Fruit fly (Drosophila melanogaster) whole organism, wandering third instar larva: Measurements from ENCODE around the gene CG11655.

Experiments used
- Abd-B ChIP-seq: fragments of >200 bp; optimal IDR thresholded peaks from 2 replicates; lab custom pipeline; 2017; ENCODE audit warnings: missing biosample characterization, missing genetic modification characterization
- CG32264 ChIP-seq: fragments of 200-800 bp; sonication (Bioruptor generic); optimal IDR thresholded peaks from 2 replicates; lab custom pipeline; 2016; ENCODE audit warnings: missing biosample characterization, missing genetic modification characterization
- CG9705 ChIP-seq: fragments of 200-800 bp; sonication (Bioruptor generic); optimal IDR thresholded peaks from 2 replicates; lab custom pipeline; 2018; ENCODE audit warnings: missing biosample characterization, mild to moderate bottlenecking, missing genetic modification characterization
- CrebA ChIP-seq: fragments of 200-800 bp; sonication (Bioruptor generic); optimal IDR thresholded peaks from 2 replicates; lab custom pipeline; 2016; ENCODE audit warnings: missing biosample characterization, mild to moderate bottlenecking, missing genetic modification characterization, borderline replicate concordance
- Dif ChIP-seq: fragments of 200-275, 200-300 bp; sonication (Bioruptor generic); optimal IDR thresholded peaks from 2 replicates; lab custom pipeline; 2018; ENCODE audit warnings: missing biosample characterization, missing genetic modification characterization; ENCODE audit not compliant: partially characterized antibody
- GATAd ChIP-seq: sonication (Bioruptor generic); optimal IDR thresholded peaks from 2 replicates; lab custom pipeline; 2016; ENCODE audit warnings: missing biosample characterization, missing genetic modification characterization
- Hnf4 ChIP-seq: fragments of 200-800 bp; sonication (Bioruptor generic); optimal IDR thresholded peaks from 2 replicates; lab custom pipeline; 2016; ENCODE audit warnings: missing biosample characterization, mild to moderate bottlenecking, missing genetic modification characterization
- Hr83 ChIP-seq: fragments of 200-300 bp; sonication (Bioruptor generic); optimal IDR thresholded peaks from 2 replicates; lab custom pipeline; 2016; ENCODE audit warnings: missing biosample characterization, mild to moderate bottlenecking, missing genetic modification characterization, moderate library complexity; ENCODE audit not compliant: poor library complexity, severe bottlenecking
- Jra ChIP-seq: sonication (Bioruptor generic); optimal IDR thresholded peaks from 2 replicates; lab custom pipeline; 2016; ENCODE audit warnings: missing biosample characterization, missing genetic modification characterization
- Mio ChIP-seq: sonication (Bioruptor generic); optimal IDR thresholded peaks from 2 replicates; lab custom pipeline; 2016; ENCODE audit warnings: missing biosample characterization, missing genetic modification characterization
- Myc ChIP-seq: fragments of >200 bp; optimal IDR thresholded peaks from 2 replicates; lab custom pipeline; 2017
- OdsH ChIP-seq: fragments of 200-800 bp; sonication (Bioruptor generic); optimal IDR thresholded peaks from 2 replicates; lab custom pipeline; 2016; ENCODE audit warnings: missing biosample characterization, mild to moderate bottlenecking, missing genetic modification characterization
- Rel ChIP-seq, 2 experiments: fragments of 200-800 bp; sonication (Bioruptor generic) in 1 of 2; optimal IDR thresholded peaks; 2 replicates in 1 of 2; 3 replicates in 1 of 2; lab custom pipeline; 2016 to 2019; ENCODE audit warnings: mild to moderate bottlenecking in 2 of 2, missing biosample characterization in 2 of 2, missing genetic modification characterization in 2 of 2, moderate library complexity in 1 of 2
- Sp1 ChIP-seq: fragments of 200-800 bp; sonication (Bioruptor generic); optimal IDR thresholded peaks from 3 replicates; lab custom pipeline; 2019; ENCODE audit warnings: missing biosample characterization, mild to moderate bottlenecking, missing genetic modification characterization, moderate library complexity
- Vsx2 ChIP-seq: fragments of 200-300, 225-300 bp; sonication (Bioruptor generic); optimal IDR thresholded peaks from 2 replicates; lab custom pipeline; 2018; ENCODE audit warnings: missing biosample characterization, missing genetic modification characterization; ENCODE audit not compliant: partially characterized antibody
- br ChIP-seq: fragments of 200-800 bp; sonication (Bioruptor generic); optimal IDR thresholded peaks from 2 replicates; lab custom pipeline; 2016; ENCODE audit warnings: missing biosample characterization, missing genetic modification characterization
- ey ChIP-seq: fragments of 200-800 bp; sonication (Bioruptor generic); optimal IDR thresholded peaks from 2 replicates; lab custom pipeline; 2016; ENCODE audit warnings: missing biosample characterization, missing genetic modification characterization
- foxo ChIP-seq, 2 experiments: fragments of 200-800 bp; sonication (Bioruptor generic); optimal IDR thresholded peaks; 2 replicates in 1 of 2; 3 replicates in 1 of 2; lab custom pipeline; 2016 to 2017; ENCODE audit warnings: missing biosample characterization in 2 of 2, missing genetic modification characterization in 2 of 2
- fru ChIP-seq: fragments of 200-800 bp; sonication (Bioruptor generic); optimal IDR thresholded peaks from 3 replicates; lab custom pipeline; 2016; ENCODE audit warnings: missing biosample characterization, mild to moderate bottlenecking, missing genetic modification characterization
- h ChIP-seq: fragments of 200-800 bp; sonication (Bioruptor generic); optimal IDR thresholded peaks from 3 replicates; lab custom pipeline; 2016; ENCODE audit warnings: missing biosample characterization, mild to moderate bottlenecking, missing genetic modification characterization
- jim ChIP-seq: fragments of 175-275, 200-325 bp; sonication (Bioruptor generic); optimal IDR thresholded peaks from 2 replicates; lab custom pipeline; 2016; ENCODE audit warnings: missing biosample characterization, mild to moderate bottlenecking, missing genetic modification characterization
- lola ChIP-seq: fragments of >200 bp; optimal IDR thresholded peaks from 2 replicates; lab custom pipeline; 2017; ENCODE audit warnings: missing biosample characterization, missing genetic modification characterization
- rgr ChIP-seq: fragments of 200-800 bp; sonication (Bioruptor generic); optimal IDR thresholded peaks from 3 replicates; lab custom pipeline; 2016; ENCODE audit warnings: missing biosample characterization, mild to moderate bottlenecking, missing genetic modification characterization
- sage ChIP-seq: fragments of 200-800 bp; sonication (Bioruptor generic); optimal IDR thresholded peaks from 2 replicates; lab custom pipeline; 2016; ENCODE audit warnings: missing biosample characterization, mild to moderate bottlenecking, missing genetic modification characterization
- sv ChIP-seq: fragments of 200-800 bp; sonication (Bioruptor generic); optimal IDR thresholded peaks from 3 replicates; lab custom pipeline; 2016; ENCODE audit warnings: missing biosample characterization, missing genetic modification characterization
- tai ChIP-seq: sonication (Bioruptor generic); optimal IDR thresholded peaks from 2 replicates; lab custom pipeline; 2016; ENCODE audit warnings: missing biosample characterization, missing genetic modification characterization
- usp ChIP-seq: fragments of >200 bp; optimal IDR thresholded peaks from 2 replicates; lab custom pipeline; 2017; ENCODE audit warnings: missing biosample characterization, missing genetic modification characterization
- woc ChIP-seq: sonication (Bioruptor generic); optimal IDR thresholded peaks from 2 replicates; lab custom pipeline; 2016; ENCODE audit warnings: missing biosample characterization, mild to moderate bottlenecking, missing genetic modification characterization

Gene CG11655

dm6 chrX:15450327-15450644, 3.0 kb upstream of the CG11655 start:
- TF ChIP-seq sage (GFP tag; lab: Kevin White, UChicago) (no peak), br (GFP tag; lab: Kevin White, UChicago) (no peak)

- TF ChIP-seq Myc (lab: Kevin White, UChicago) (peak; percentile 71), jim (GFP tag; lab: Kevin White, UChicago) (no peak), Vsx2 (GFP tag; lab: Kevin White, UChicago) (peak; percentile 87), foxo (GFP tag; optimal IDR thresholded peaks at IDR 0.05; lab: Kevin White, UChicago) (no peak), sv (GFP tag; lab: Kevin White, UChicago) (peak; percentile 12), Dif (GFP tag; lab: Kevin White, UChicago) (peak; percentile 67), sage (GFP tag; lab: Kevin White, UChicago) (no peak)
Measured at dm6 chrX:15462436-15462857, 9.2 kb downstream of the CG11655 start, which contains the start of the genes shtd, CG6294 and CG6299. TSS of gene shtd (minus strand) at chrX:15462441. TSS of gene CG6294 (plus strand) at chrX:15462722. TSS of gene CG6299 (plus strand) at chrX:15462722.

- TF ChIP-seq Rel (GFP tag; optimal IDR thresholded peaks at IDR 0.05; lab: Kevin White, UChicago) (no peak), Rel (tag; optimal IDR thresholded peaks at IDR 0.05; lab: Kevin White, UChicago) (peak; percentile 87), br (GFP tag; lab: Kevin White, UChicago) (no peak)
Measured at dm6 chrX:15464531-15464930, 11.3 kb downstream of the CG11655 start.

- TF ChIP-seq tai (GFP tag; lab: Kevin White, UChicago), result no peak
- no peak for TF ChIP-seq jim (GFP tag; lab: Kevin White, UChicago)
- no peak for TF ChIP-seq GATAd (GFP tag; lab: Kevin White, UChicago)
- TF ChIP-seq fru (GFP tag; lab: Kevin White, UChicago), result no peak
- no peak for TF ChIP-seq rgr
- TF ChIP-seq Abd-B (GFP tag; lab: Kevin White, UChicago), result no peak
- TF ChIP-seq br (GFP tag; lab: Kevin White, UChicago), result no peak
- no peak for TF ChIP-seq Sp1 (GFP tag; lab: Kevin White, UChicago)
- no peak for TF ChIP-seq ey (GFP tag; lab: Kevin White, UChicago)
- no peak for TF ChIP-seq CrebA (GFP tag; lab: Kevin White, UChicago)
- TF ChIP-seq h, result no peak
Measured at dm6 chrX:15465410-15465809, 12.1 kb downstream of the CG11655 start.

DNA sequence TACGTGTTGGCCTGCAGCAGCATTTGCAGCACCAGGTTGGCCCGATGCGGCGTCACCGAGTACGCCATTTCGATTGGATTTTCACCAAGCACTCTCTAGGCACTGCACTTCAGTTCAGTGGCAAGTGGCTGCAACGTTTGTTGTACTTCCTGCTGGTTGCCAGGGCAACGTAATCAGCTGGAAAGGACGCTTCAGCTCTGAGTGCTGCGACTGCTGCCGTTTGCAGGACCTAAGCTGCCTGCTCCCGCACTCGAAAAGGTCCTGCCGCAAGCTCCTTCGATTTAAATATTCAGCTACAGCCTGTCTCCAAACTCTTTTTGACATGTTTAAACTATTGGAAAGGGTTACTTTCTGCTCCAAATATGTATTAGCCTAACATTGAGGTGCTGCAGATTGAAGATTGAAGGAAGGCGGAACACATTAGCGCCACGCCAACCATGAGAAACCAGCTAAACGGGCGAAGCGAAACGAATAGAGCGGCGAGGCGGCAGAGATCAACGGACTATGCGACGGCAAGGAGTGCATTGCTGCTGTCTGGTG, 14.2 kb downstream of the CG11655 start, which contains the start of the genes CG15642 and CG15641:
Gene CG15642, minus strand, starts transcription at position 356 of the 540 bp plus-strand sequence.
Gene CG15641, plus strand, starts transcription at position 490 of the 540 bp plus-strand sequence.
- TF ChIP-seq Hnf4 (GFP tag; lab: Kevin White, UChicago) (no peak), usp (GFP tag; lab: Kevin White, UChicago) (no peak), Hr83 (GFP tag; lab: Kevin White, UChicago) (no peak), Jra (GFP tag; lab: Kevin White, UChicago) (no peak), ey (GFP tag; lab: Kevin White, UChicago) (no peak), woc (no peak), sv (GFP tag; lab: Kevin White, UChicago) (no peak), CrebA (GFP tag; lab: Kevin White, UChicago) (no peak), CG9705 (no peak), CG32264 (GFP tag; lab: Kevin White, UChicago) (no peak)

- TF ChIP-seq GATAd (GFP tag; lab: Kevin White, UChicago) (no peak), OdsH (GFP tag; lab: Kevin White, UChicago) (no peak)
Measured at dm6 chrX:15471904-15472303, 18.6 kb downstream of the CG11655 start, which contains the start of the genes Grip128 and Alg14. TSS of gene Grip128 (minus strand) at chrX:15472119. TSS of gene Alg14 (plus strand) at chrX:15472164.

- TF ChIP-seq lola (no peak), Rel (GFP tag; optimal IDR thresholded peaks at IDR 0.05; lab: Kevin White, UChicago) (no peak), Rel (tag; optimal IDR thresholded peaks at IDR 0.05; lab: Kevin White, UChicago) (no peak), OdsH (GFP tag; lab: Kevin White, UChicago) (no peak), Mio (GFP tag; lab: Kevin White, UChicago) (no peak), tai (GFP tag; lab: Kevin White, UChicago) (no peak), ey (GFP tag; lab: Kevin White, UChicago) (no peak), Dif (GFP tag; lab: Kevin White, UChicago) (no peak), Jra (GFP tag; lab: Kevin White, UChicago) (no peak), foxo (GFP tag; optimal IDR thresholded peaks at IDR 0.05; lab: Kevin White, UChicago) (no peak)
Measured at dm6 chrX:15475367-15475789, 22.1 kb downstream of the CG11655 start, which contains the start of gene mh. TSS of gene mh (minus strand) at chrX:15475400.
